Fruit fly (Drosophila melanogaster): ENCODE measurements around the gene D19A.

dm6 chr3L:6140771-6141472 lies 48.0 kb downstream of the D19A start:
- no peak for TF ChIP-seq psq (GFP tag; optimal IDR thresholded peaks at IDR 0.05)
- TF ChIP-seq ey (GFP tag; optimal IDR thresholded peaks at IDR 0.05) = no peak
- TF ChIP-seq Sp1 (GFP tag; optimal IDR thresholded peaks at IDR 0.05) = no peak
- no peak for TF ChIP-seq usp (GFP tag; optimal IDR thresholded peaks at IDR 0.05)
